Worm (Caenorhabditis elegans): ENCODE measurements around the gene spig-4.

spig-4 gene

DNA sequence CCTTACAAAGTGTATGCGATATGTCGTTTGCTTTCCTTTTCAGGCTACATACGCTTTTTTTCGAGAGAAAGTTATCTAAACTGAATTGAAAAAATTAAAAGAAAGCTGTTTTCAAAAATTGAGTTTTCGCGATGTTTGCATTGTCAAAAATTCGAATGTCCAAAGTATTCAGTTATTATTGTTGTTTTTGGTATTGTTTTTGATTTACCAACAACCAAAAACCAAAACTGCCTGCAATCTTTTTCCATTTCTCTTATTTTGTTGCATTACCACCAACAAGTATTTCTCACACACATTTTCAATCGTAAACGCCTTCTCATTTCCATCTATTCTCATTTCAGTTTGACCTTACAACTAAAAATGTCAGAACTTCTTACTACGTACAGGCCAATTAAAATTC lies 22.1 kb upstream of the spig-4 start, which contains the start of gene pepm-1:
Gene pepm-1, plus strand, starts transcription at position 301 of the 400 bp plus-strand sequence.
- TF ChIP-seq dao-5 (tag; optimal IDR thresholded peaks at IDR 0.05) (no peak), him-1 (tag; optimal IDR thresholded peaks at IDR 0.05) (no peak), W03F9.2 (tag; optimal IDR thresholded peaks at IDR 0.05) (no peak)

DNA sequence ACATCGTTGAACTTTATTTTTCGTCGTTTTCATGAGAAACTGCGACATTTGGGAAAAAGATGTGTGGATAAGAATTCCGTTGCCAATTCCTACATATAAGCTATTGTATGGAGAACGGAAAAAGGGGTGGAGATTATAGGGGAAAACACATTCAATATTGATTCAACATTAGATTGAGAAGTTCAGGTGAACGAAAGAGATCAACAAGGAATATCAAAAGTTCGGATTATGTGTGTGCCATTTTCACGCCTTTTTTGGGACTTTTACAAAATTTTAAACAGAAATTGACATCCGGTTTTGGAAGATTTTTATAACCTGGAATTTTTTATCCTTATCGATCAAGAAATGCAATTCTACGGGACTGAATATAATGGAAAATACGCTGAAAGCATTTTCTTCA lies 21.1 kb upstream of the spig-4 start, which contains the start of gene F47B8.5:
Gene F47B8.5, minus strand, starts transcription at position 101 of the 400 bp plus-strand sequence.
- TF ChIP-seq W03F9.2 (tag; optimal IDR thresholded peaks at IDR 0.05) (no peak), him-1 (tag; optimal IDR thresholded peaks at IDR 0.05) (no peak), dao-5 (tag; optimal IDR thresholded peaks at IDR 0.05) (no peak)

DNA sequence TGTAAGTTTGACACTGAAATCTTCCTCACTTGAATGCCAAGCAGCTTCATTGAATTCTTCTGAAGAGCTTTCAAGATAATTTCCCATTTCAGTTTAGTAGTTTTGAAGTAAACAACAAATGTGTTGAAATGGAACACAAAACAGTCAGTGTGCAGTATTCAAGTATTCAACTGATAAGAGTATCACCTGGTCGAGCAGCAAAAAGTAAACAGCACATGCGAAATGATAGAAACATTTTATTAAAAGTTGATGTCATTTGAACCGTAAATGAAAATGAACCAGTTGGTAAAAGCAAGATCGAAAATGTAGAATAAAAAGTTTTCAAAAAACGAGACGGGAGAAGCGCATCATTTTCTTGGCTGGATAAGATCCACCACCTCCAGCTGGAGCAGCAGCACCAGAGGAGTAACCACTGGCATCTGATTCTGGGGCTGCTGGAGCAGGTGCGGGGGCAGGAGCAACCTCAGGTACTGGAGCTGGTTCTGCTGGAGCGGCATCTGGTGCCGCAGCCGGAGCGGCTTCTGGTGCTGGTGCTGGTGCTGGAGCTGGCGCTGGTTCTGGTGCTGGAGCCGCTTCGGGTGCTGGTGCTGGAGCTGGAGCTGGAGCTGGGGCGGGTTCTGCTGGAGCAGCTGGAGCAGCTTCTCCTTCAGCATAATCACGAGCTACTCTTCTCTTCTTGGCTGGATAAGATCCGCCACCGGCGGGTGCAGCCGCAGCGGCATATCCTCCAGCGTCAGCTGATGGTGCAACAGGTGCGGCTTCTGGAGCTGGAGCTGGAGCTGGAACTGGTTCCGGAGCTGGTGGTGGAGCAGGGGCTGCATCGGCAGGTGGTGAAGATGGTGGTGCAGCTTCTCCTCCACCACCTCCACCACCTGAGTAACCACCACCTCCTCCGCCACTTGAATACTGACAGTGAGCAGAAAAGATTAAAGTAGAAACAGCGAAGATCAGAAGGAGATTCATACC lies 18.1 kb upstream of the spig-4 start, which contains the start of the genes F47B8.4 and F47B8.18:
Gene F47B8.4, minus strand, starts transcription at position 172 of the 966 bp plus-strand sequence.
Gene F47B8.18, minus strand, starts transcription at position 963 of the 966 bp plus-strand sequence.
- TF ChIP-seq dao-5 (tag; optimal IDR thresholded peaks at IDR 0.05) (no peak), him-1 (tag; optimal IDR thresholded peaks at IDR 0.05) (no peak), W03F9.2 (tag; optimal IDR thresholded peaks at IDR 0.05) (no peak)

DNA sequence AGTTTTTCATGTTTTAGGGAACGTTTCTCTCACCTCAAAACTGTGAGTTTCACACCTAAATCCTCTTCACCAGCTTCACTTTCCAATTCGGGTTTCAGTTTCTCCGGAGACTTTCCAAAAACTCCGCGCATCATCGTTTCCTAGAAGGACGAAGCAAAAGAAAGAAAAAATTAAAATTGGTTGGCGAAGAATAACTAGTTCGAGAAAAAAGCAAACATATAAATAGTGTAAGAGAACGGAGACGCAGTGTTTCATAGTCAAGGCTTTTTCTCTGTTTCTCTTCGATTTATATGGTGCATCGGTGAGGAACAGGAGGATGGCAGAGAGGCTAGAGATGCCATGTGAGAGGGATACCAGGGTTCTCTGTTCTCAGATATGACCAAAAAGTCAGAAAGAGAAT lies 16.1 kb upstream of the spig-4 start, which contains the start of gene F47B8.3:
Gene F47B8.3, minus strand, starts transcription at position 261 of the 400 bp plus-strand sequence.
- TF ChIP-seq him-1 (tag; optimal IDR thresholded peaks at IDR 0.05) (no peak), dao-5 (tag; optimal IDR thresholded peaks at IDR 0.05) (no peak), W03F9.2 (tag; optimal IDR thresholded peaks at IDR 0.05) (no peak)

DNA sequence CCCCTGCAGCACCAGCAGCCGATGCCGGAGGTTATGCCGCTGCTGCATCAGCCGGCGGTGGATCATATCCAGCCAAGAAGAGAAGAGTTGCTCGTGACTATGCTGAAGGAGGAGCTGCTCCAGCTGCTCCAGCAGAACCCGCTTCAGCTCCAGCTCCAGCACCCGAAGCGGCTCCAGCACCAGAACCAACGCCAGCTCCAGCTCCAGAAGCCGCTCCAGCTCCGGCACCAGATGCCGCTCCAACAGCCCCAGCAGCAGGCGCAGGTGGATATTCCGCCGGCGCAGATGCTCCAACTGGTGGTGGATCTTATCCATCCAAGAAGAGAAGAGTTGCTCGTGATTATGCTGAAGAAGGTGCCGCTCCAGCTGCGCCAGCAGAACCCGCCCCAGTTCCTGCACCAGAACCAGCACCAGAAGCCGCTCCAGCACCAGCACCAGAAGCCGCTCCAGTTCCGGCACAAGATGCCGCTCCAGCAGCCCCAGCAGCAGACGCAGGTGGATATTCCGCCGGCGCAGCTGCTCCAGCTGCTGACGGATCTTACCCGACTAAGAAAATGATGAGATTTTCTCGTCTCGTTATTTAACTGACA lies 14.2 kb upstream of the spig-4 start:
- TF ChIP-seq W03F9.2 (tag; optimal IDR thresholded peaks at IDR 0.05) (no peak), dao-5 (tag; optimal IDR thresholded peaks at IDR 0.05) (no peak), him-1 (tag; optimal IDR thresholded peaks at IDR 0.05) (no peak)

DNA sequence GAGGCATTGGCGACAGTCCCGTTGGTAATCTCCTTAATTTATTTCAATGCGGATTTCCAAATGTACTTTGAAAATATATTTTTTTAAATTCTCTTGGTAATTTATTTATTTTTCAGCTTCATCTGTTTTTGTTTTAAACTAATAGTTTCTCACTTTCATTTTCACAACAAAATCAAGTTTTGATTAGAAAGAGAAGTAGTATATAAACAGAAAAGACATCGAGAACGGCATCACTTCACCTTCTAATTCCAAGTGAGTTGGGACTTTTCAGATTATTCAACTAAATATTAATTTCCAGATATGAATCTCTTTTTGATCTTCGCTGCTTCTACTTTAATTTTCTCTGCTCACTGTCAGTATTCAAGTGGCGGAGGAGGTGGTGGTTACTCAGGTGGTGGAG lies 13.6 kb upstream of the spig-4 start, which contains the start of gene F47B8.14:
Gene F47B8.14, plus strand, starts transcription at position 301 of the 400 bp plus-strand sequence.
- TF ChIP-seq dao-5 (tag; optimal IDR thresholded peaks at IDR 0.05) (no peak), W03F9.2 (tag; optimal IDR thresholded peaks at IDR 0.05) (no peak), him-1 (tag; optimal IDR thresholded peaks at IDR 0.05) (no peak)

DNA sequence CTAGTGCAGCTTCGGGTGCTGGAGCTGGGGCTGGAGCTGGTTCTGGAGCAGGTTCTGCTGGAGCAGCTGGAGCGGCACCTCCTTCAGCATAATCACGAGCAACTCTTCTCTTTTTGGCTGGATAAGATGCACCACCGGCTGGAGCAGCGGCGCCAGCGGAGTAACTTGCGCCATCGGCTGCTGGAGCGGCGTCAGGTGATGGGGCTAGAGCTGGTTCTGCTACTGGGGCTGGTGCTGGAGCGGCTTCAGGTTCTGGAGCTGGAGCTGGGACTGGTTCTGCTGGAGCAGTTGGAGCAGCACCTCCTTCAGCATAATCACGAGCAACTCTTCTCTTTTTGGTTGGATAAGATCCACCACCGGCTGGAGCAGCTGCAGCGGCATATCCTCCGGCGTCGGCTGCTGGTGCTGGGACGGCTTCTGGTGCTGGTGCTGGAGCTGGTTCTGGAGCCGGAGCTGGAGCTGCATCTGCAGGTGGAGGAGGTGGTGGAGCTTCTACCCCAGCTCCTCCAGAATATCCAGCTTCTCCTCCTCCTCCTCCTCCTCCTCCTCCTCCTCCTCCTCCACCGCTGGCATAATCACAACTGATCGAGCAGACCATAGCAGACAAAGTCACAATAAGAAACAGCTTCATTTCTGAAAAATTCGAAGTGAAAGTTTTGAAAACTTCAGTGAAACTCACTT lies 12.6 kb upstream of the spig-4 start, which contains the start of gene F47B8.13:
Gene F47B8.13, minus strand, starts transcription at position 631 of the 681 bp plus-strand sequence.
- TF ChIP-seq W03F9.2 (tag; optimal IDR thresholded peaks at IDR 0.05) (no peak), dao-5 (tag; optimal IDR thresholded peaks at IDR 0.05) (no peak), him-1 (tag; optimal IDR thresholded peaks at IDR 0.05) (no peak)

DNA sequence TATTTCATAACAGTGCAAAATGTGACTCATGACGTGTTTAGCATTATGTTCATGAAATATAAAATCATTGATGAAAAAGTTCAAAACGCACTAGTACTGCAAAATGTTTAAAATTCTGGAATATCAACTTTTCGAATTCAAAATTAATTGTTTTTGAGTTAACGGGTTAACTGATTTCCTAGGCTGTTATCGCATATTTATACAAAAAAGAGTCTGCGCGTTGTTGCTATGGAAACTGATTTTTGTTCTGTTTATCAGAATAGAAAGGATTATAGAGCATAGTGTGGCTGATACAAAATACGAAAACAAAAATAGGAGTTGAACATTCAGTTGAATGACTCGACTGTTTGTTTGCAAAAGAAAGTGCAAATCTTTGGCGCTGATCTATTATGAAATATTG lies 10.9 kb upstream of the spig-4 start:
- no peak for TF ChIP-seq W03F9.2 (tag; optimal IDR thresholded peaks at IDR 0.05)
- no peak for TF ChIP-seq him-1 (tag; optimal IDR thresholded peaks at IDR 0.05)
- no peak for TF ChIP-seq dao-5 (tag; optimal IDR thresholded peaks at IDR 0.05)

DNA sequence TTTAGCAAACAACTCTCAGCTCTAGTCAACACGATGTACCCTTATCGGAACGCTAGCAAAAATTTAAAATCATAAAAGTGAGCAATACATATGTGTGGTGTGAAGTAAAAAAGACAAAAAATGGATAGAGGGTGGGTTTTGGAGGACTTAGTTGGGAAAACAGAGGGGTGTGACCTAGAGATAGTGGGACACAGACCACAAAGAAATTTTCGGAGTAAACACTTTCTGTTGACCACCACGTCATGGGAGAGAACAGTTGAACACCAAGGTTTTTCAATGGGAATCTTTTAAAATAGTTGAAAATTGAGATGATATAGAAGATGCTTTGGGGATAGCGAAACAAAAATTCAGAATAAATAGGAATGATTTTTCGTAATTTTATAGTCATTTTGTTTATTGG lies 10.5 kb upstream of the spig-4 start:
- no peak for TF ChIP-seq him-1 (tag; optimal IDR thresholded peaks at IDR 0.05)
- no peak for TF ChIP-seq dao-5 (tag; optimal IDR thresholded peaks at IDR 0.05)
- TF ChIP-seq W03F9.2 (tag; optimal IDR thresholded peaks at IDR 0.05) = no peak

DNA sequence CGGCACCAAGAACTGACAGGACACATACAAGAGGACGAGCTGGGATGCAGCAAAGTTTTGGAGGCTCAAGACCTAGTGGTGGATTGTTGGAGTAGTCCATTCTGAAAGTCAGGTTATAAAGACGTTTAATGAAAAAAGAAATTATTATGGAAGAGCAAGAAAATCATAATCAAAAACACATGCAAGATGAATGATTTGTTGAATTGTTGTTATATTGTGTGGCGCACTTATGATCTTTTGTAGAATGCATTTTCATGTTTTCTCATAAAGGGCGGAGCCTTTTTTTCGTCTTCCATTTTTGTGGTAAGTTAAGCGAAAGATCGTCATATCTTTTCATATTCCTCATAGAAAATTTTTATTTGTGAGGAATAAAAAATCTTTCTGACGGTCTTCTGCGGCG lies 9.9 kb upstream of the spig-4 start, which contains the start of gene F47B8.2:
Gene F47B8.2, minus strand, starts transcription at position 101 of the 400 bp plus-strand sequence.
- TF ChIP-seq W03F9.2 (tag; optimal IDR thresholded peaks at IDR 0.05) (no peak), him-1 (tag; optimal IDR thresholded peaks at IDR 0.05) (no peak), dao-5 (tag; optimal IDR thresholded peaks at IDR 0.05) (no peak)

DNA sequence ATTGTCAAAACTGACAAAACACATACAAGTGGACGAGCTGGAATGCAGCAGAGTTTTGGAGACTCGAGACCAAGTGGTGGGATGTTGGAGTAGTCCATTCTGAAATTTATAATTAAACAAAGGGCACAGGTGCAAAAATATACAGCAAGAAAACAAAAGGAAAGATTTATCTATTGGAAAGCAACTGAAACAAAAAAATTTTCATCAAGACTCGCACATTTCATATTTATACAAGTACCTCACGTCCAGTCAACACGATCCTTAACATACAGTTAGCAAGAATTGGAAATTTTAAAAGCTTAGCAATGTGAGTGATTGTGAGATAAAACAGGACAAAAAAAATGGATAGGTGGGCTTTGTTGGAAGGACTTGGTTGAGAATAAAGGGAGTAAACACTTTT lies 7.6 kb upstream of the spig-4 start, which contains the start of gene F47B8.1:
Gene F47B8.1, minus strand, starts transcription at position 101 of the 400 bp plus-strand sequence.
- no peak for TF ChIP-seq him-1 (tag; optimal IDR thresholded peaks at IDR 0.05)
- no peak for TF ChIP-seq W03F9.2 (tag; optimal IDR thresholded peaks at IDR 0.05)
- TF ChIP-seq dao-5 (tag; optimal IDR thresholded peaks at IDR 0.05) = no peak

DNA sequence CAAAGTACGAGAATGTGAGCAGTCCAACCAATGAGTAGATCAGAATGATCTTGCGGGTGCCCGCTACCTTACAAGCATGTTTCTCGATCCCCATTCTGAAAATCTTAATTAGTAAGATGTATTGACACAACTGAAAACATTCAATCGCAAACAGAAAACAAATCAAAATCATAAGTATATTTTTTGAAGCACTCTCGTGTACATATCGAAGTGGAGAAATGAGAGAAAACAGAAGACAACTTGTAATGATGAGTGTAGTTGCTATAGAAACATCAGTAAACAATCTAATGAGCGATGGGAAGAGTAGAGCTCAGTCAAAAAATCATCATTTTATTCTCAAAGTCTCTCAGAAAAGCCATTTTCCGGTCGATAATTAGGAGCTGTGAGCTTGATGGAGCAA lies 6.0 kb upstream of the spig-4 start, which contains the start of gene F14D7.8:
Gene F14D7.8, minus strand, starts transcription at position 101 of the 400 bp plus-strand sequence.
- TF ChIP-seq him-1 (tag; optimal IDR thresholded peaks at IDR 0.05) (no peak), W03F9.2 (tag; optimal IDR thresholded peaks at IDR 0.05) (no peak), dao-5 (tag; optimal IDR thresholded peaks at IDR 0.05) (no peak)

DNA sequence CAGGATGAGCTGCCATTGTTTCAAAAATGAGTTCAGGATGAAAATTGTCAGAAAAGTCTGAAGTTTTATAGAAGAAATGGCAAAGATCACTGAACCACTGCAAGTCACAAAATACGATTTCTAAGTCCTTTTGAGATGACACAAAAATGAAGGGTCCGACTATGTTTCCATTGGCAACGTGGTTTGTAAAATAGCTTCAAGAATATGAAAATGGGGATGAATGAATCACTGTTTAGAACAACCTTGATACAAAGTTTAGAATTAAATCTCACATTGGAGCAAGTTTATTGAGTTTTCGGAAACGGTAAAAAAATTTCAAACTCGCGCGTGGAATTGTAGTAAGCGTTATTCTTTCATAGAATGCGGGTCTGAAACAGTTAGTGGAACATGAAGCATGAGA lies 4.4 kb upstream of the spig-4 start, which contains the start of gene ddn-3:
Gene ddn-3, minus strand, starts transcription at position 101 of the 400 bp plus-strand sequence.
- TF ChIP-seq dao-5 (tag; optimal IDR thresholded peaks at IDR 0.05) = no peak
- no peak for TF ChIP-seq him-1 (tag; optimal IDR thresholded peaks at IDR 0.05)
- TF ChIP-seq W03F9.2 (tag; optimal IDR thresholded peaks at IDR 0.05) = no peak

All from whole organism, L4/young adult.